Worm (Caenorhabditis elegans): ENCODE results near the gene lfi-1.

lfi-1 gene

DNA sequence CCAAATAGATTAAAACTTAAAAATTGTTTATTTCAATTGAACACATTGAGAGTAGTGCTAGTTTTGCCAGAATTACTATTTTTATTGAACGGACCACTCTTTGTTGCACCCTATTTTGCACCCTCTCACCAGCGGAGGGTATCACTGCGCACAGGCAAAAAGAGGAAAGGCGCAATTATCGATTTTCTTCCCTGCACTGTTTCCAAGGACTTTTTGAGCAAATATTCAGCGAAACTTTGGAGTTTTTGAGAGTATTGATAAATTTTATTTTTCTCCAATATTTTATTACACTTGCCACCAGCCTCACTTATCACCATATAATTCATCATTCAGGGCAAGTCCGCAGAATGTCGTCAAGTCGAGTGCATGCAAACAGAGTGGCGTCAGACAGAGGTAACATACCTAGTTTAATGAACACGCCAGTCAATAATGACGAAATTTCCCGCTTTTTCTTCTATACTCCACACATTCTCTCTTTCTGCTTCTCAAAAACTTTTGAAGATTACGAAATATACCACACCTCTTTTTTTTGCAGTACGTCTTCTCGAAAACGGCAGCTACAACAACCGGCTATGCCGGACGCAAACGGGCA, 41.5 kb downstream of the lfi-1 start (continued):
- TF ChIP-seq set-16 (GFP tag; IDR thresholded peaks at IDR 0.05): no peak
- TF ChIP-seq aly-2 (tag; optimal IDR thresholded peaks at IDR 0.05): no peak
- TF ChIP-seq rbr-2 (tag; optimal IDR thresholded peaks at IDR 0.05): peak; percentile 17
- TF ChIP-seq dmd-6 (GFP tag; IDR thresholded peaks at IDR 0.05): peak; percentile 47; the same call in 1 of the 2 replicates
- no peak for TF ChIP-seq T20F7.1 (GFP tag; optimal IDR thresholded peaks at IDR 0.05)
- no peak for TF ChIP-seq lin-15B (tag; optimal IDR thresholded peaks at IDR 0.05)
- peak in 1 of 2 experiments; percentile 24 for TF ChIP-seq unc-62 (GFP tag; optimal IDR thresholded peaks at IDR 0.05 in 1 of 2)
- TF ChIP-seq unc-62 (tag; optimal IDR thresholded peaks at IDR 0.05): no peak
- no peak for TF ChIP-seq nhr-41 (GFP tag; IDR thresholded peaks at IDR 0.05)
- no peak for TF ChIP-seq F49E8.2 (tag; optimal IDR thresholded peaks at IDR 0.05; ENCODE audit: borderline replicate concordance)
- TF ChIP-seq Y75B8A.6 (GFP tag; IDR thresholded peaks at IDR 0.05): no peak
- peak; percentile 61 for TF ChIP-seq pqm-1 (tag; optimal IDR thresholded peaks at IDR 0.05)
- TF ChIP-seq lin-13 (GFP tag; optimal IDR thresholded peaks at IDR 0.05): peak; percentile 30
- no peak for TF ChIP-seq madf-5 (GFP tag; IDR thresholded peaks at IDR 0.05)
- TF ChIP-seq snpc-4 (tag; optimal IDR thresholded peaks at IDR 0.05): no peak
- TF ChIP-seq dpl-1 (GFP tag; optimal IDR thresholded peaks at IDR 0.05): peak; percentile 10
- peak; percentile 40 for TF ChIP-seq mep-1 (tag; optimal IDR thresholded peaks at IDR 0.05)
- no peak for TF ChIP-seq lin-29 (GFP tag; IDR thresholded peaks at IDR 0.05)

DNA sequence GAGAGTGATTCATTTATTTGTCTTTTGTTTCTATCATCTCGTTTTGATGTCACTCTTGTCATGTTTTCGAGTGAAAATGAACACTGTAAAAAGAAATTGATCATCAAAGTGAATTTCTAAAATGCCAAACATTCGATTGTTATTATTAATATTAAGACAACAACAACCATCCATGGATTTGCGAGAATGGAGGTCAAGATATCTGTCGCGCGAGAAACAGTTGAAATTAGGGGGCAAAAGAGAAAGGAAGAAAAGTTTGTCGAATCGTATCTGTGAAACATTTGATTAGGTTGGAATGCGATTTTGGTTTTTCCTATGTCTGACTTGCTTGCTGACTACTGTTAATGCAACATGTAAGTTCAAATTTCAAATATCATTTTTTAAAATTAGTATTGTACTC, 44.4 kb downstream of the lfi-1 start, which contains the start of gene ZC449.2:
ZC449.2 (plus strand) TSS at position 290 of the 400 bp plus-strand sequence.
- TF ChIP-seq aha-1 (tag) (peak; percentile 71), dmd-8 (GFP tag; IDR thresholded peaks at IDR 0.05) (no peak), daf-16 (GFP tag; optimal IDR thresholded peaks at IDR 0.05) (no peak), daf-16 (tag; optimal IDR thresholded peaks at IDR 0.05) (peak; percentile 9)

DNA sequence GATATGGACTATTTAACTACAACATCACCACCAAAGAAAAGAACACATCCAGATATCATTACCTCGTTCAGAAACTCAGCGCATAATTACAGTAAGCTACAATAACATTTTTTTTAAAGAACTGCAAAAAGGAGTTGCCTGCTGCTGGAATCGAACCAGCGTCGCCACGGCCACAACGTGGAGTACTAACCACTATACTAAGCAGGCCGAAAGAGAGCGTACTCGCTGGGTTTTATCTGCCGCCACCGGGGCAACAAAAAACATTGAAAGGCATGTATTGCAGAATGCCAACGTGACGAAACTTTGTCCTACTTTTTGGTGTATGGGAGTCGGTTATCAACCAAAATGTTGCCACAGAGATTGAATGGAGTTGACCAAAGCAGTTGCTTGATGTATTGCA, 46.1 kb downstream of the lfi-1 start:
- TF ChIP-seq ctbp-1 (GFP tag; IDR thresholded peaks at IDR 0.05) (peak; percentile 79), dmd-6 (GFP tag; IDR thresholded peaks at IDR 0.05) (peak; percentile 65), hlh-11 (tag; optimal IDR thresholded peaks at IDR 0.05) (peak; percentile 55), egl-27 (tag; optimal IDR thresholded peaks at IDR 0.05) (no peak), lin-13 (GFP tag; optimal IDR thresholded peaks at IDR 0.05) (peak; percentile 19), ceh-28 (tag; optimal IDR thresholded peaks at IDR 0.05) (no peak), gei-8 (GFP tag; optimal IDR thresholded peaks at IDR 0.05) (peak; percentile 14), nhr-237 (tag; optimal IDR thresholded peaks at IDR 0.05) (no peak), dve-1 (tag; optimal IDR thresholded peaks at IDR 0.05; ENCODE audit: insufficient read depth) (peak; percentile 79), F10B5.3 (tag; optimal IDR thresholded peaks at IDR 0.05) (peak; percentile 19), nhr-77 (tag; optimal IDR thresholded peaks at IDR 0.05) (peak; percentile 33), nhr-42 (GFP tag; IDR thresholded peaks at IDR 0.05) (peak; percentile 65; the same call in 1 of the 2 replicates), unc-130 (GFP tag; optimal IDR thresholded peaks at IDR 0.05) (no peak), fkh-10 (GFP tag; optimal IDR thresholded peaks at IDR 0.05) (no peak), lsy-2 (tag; optimal IDR thresholded peaks at IDR 0.05) (peak in 1 of 2 experiments; percentile 59), nhr-11 (tag; optimal IDR thresholded peaks at IDR 0.05) (peak; percentile 56), mes-2 (tag; optimal IDR thresholded peaks at IDR 0.05; ENCODE audit: poor library complexity, severe bottlenecking) (peak; percentile 86), hlh-30 (tag; optimal IDR thresholded peaks at IDR 0.05; ENCODE audit: insufficient read depth) (peak; percentile 45), daf-19 (GFP tag; conservative IDR thresholded peaks at IDR 0.05) (peak; percentile 88), lin-15B (tag; optimal IDR thresholded peaks at IDR 0.05) (no peak), D1046.2 (GFP tag; IDR thresholded peaks at IDR 0.05) (no peak), daf-16 (GFP tag; optimal IDR thresholded peaks at IDR 0.05) (peak in 1 of 2 experiments; percentile 46), daf-16 (tag; optimal IDR thresholded peaks at IDR 0.05) (no peak), ama-1 (optimal IDR thresholded peaks at IDR 0.05) (no peak), Y48G9A.11 (GFP tag; IDR thresholded peaks at IDR 0.05) (no peak; the same call in 1 of the 2 replicates), unc-62 (GFP tag; optimal IDR thresholded peaks at IDR 0.05 in 1 of 2) (peak in 1 of 2 experiments; percentile 97), unc-62 (tag; optimal IDR thresholded peaks at IDR 0.05) (no peak), zip-2 (tag; optimal IDR thresholded peaks at IDR 0.05) (peak; percentile 67), ceh-20 (GFP tag; IDR thresholded peaks at IDR 0.05) (peak; percentile 72; the same call in 1 of the 2 replicates), arid-1 (GFP tag; conservative IDR thresholded peaks at IDR 0.05) (peak; percentile 89), dmd-8 (GFP tag; IDR thresholded peaks at IDR 0.05) (peak; percentile 86), Y75B8A.6 (GFP tag; IDR thresholded peaks at IDR 0.05) (peak; percentile 61; the same call in 1 of the 2 replicates), nhr-6 (tag; optimal IDR thresholded peaks at IDR 0.05) (peak; percentile 61), egl-43 (GFP tag; IDR thresholded peaks at IDR 0.05) (peak; percentile 88)

Data from whole organism, L4 larva.